Fruit fly (Drosophila melanogaster): ENCODE measurements around the gene GstD2.

- TF ChIP-seq CG11617 (GFP tag; optimal IDR thresholded peaks at IDR 0.05) = no peak
- no peak for TF ChIP-seq Clk (GFP tag; optimal IDR thresholded peaks at IDR 0.05)
- no peak for TF ChIP-seq ovo (GFP tag; optimal IDR thresholded peaks at IDR 0.05)
- TF ChIP-seq toe (GFP tag; optimal IDR thresholded peaks at IDR 0.05) = no peak
- no peak for TF ChIP-seq CG12768 (GFP tag; optimal IDR thresholded peaks at IDR 0.05)
- TF ChIP-seq Hr96 (GFP tag; optimal IDR thresholded peaks at IDR 0.05) = no peak
- no peak for TF ChIP-seq CG14711 (tag; optimal IDR thresholded peaks at IDR 0.05)
- no peak for TF ChIP-seq pad (GFP tag; optimal IDR thresholded peaks at IDR 0.05)
- no peak for TF ChIP-seq kay (GFP tag; ENCODE audit: borderline replicate concordance)
- no peak for TF ChIP-seq CG5204 (GFP tag; optimal IDR thresholded peaks at IDR 0.05)
Measured at dm6 chr3R:12379249-12379648, 7.5 kb downstream of the GstD2 start.
